Fruit fly (Drosophila melanogaster) whole organism, embryonic: ENCODE results near the gene Vav.
A peak's percentile ranks its signal among the peaks of the same experiment; 100 is the strongest.

ENCODE experiments used
- ATbp ChIP-seq: fragments of 200-800 bp; sonication (Bioruptor generic); optimal IDR thresholded peaks from 2 replicates; lab custom pipeline; 2017; ENCODE audit warnings: missing biosample characterization, mild to moderate bottlenecking, missing genetic modification characterization, missing genetic modification reagents
- Awh ChIP-seq: fragments of 200-800 bp; sonication (Bioruptor generic); IDR thresholded peaks from 2 replicates; pipeline ENCODE4, ENCODE4 v1.3.6; 2022; ENCODE audit warnings: missing biosample characterization, missing genetic modification characterization
- Bgb ChIP-seq: fragments of 200-800 bp; sonication (Bioruptor generic); IDR thresholded peaks from 2 replicates; pipeline ENCODE4 v1.3.6; 2022; ENCODE audit warnings: missing biosample characterization, missing genetic modification characterization; ENCODE audit not compliant: partially characterized antibody
- CG1024 ChIP-seq: fragments of 200-800 bp; sonication (Bioruptor generic); IDR thresholded peaks from 2 replicates; pipeline ENCODE4 v1.3.6; 2022; ENCODE audit warnings: missing biosample characterization, missing genetic modification characterization
- CG10267 ChIP-seq: fragments of 200-800 bp; sonication (Bioruptor generic); optimal IDR thresholded peaks from 2 replicates; lab custom pipeline; 2018; ENCODE audit warnings: missing biosample characterization, mild to moderate bottlenecking, missing genetic modification characterization, moderate library complexity
- CG10274 ChIP-seq: fragments of 200-800 bp; sonication (Bioruptor generic); optimal IDR thresholded peaks from 3 replicates; lab custom pipeline; 2017; ENCODE audit warnings: missing biosample characterization, mild to moderate bottlenecking, missing genetic modification characterization
- CG10654 ChIP-seq: fragments of 200-800 bp; sonication (Bioruptor generic); optimal IDR thresholded peaks from 2 replicates; lab custom pipeline; 2016; ENCODE audit warnings: missing biosample characterization, missing genetic modification characterization
- CG11093 ChIP-seq: fragments of 200-800 bp; sonication (Bioruptor generic); IDR thresholded peaks from 3 replicates; pipeline ENCODE4 v1.3.6; 2022; ENCODE audit warnings: missing biosample characterization, missing genetic modification characterization
- CG1233 ChIP-seq: fragments of 200-800 bp; sonication (Bioruptor generic); optimal IDR thresholded peaks from 4 replicates; lab custom pipeline; 2018; ENCODE audit warnings: missing biosample characterization, mild to moderate bottlenecking, missing genetic modification characterization
- CG12769 ChIP-seq: fragments of 200-800 bp; sonication (Bioruptor generic); optimal IDR thresholded peaks from 2 replicates; lab custom pipeline; 2019; ENCODE audit warnings: missing biosample characterization, mild to moderate bottlenecking, missing genetic modification characterization, moderate library complexity
- CG13296 ChIP-seq: fragments of 200-800 bp; sonication (Bioruptor generic); optimal IDR thresholded peaks from 3 replicates; lab custom pipeline; 2018; ENCODE audit warnings: missing biosample characterization, mild to moderate bottlenecking, missing genetic modification characterization
- CG14441 ChIP-seq: fragments of 200-800 bp; sonication (Bioruptor generic); IDR thresholded peaks from 2 replicates; pipeline ENCODE4 v1.3.6; 2022; ENCODE audit warnings: missing biosample characterization, missing genetic modification characterization
- CG15269 ChIP-seq: fragments of 200-800 bp; sonication (Bioruptor generic); optimal IDR thresholded peaks from 2 replicates; lab custom pipeline; 2018; ENCODE audit warnings: missing biosample characterization, mild to moderate bottlenecking, missing genetic modification characterization, moderate library complexity
- CG15479 ChIP-seq: fragments of 200-800 bp; sonication (Bioruptor generic); optimal IDR thresholded peaks from 3 replicates; lab custom pipeline; 2019; ENCODE audit warnings: missing biosample characterization, mild to moderate bottlenecking, missing genetic modification characterization, moderate library complexity
- CG15601 ChIP-seq: fragments of 200-800 bp; sonication (Bioruptor generic); optimal IDR thresholded peaks from 3 replicates; lab custom pipeline; 2019; ENCODE audit warnings: missing biosample characterization, mild to moderate bottlenecking, missing genetic modification characterization, moderate library complexity
- CG17361 ChIP-seq: fragments of 200-800 bp; sonication (Bioruptor generic); IDR thresholded peaks from 3 replicates; pipeline ENCODE4 v1.3.6; 2022; ENCODE audit warnings: missing biosample characterization, missing genetic modification characterization
- CG17912 ChIP-seq: fragments of 200-800 bp; sonication (Bioruptor generic); optimal IDR thresholded peaks from 2 replicates; lab custom pipeline; 2018; ENCODE audit warnings: missing biosample characterization, mild to moderate bottlenecking, missing genetic modification characterization
- CG18619 ChIP-seq: fragments of 200-800 bp; sonication (Bioruptor generic); optimal IDR thresholded peaks from 3 replicates; lab custom pipeline; 2017; ENCODE audit warnings: missing biosample characterization, mild to moderate bottlenecking, missing genetic modification characterization
- CG2116 ChIP-seq: fragments of 200-800 bp; sonication (Bioruptor generic); optimal IDR thresholded peaks from 3 replicates; lab custom pipeline; 2018; ENCODE audit warnings: missing biosample characterization, mild to moderate bottlenecking, missing genetic modification characterization
- CG30403 ChIP-seq: fragments of 200-800 bp; sonication (Bioruptor generic); optimal IDR thresholded peaks from 3 replicates; lab custom pipeline; 2016; ENCODE audit warnings: missing biosample characterization, missing genetic modification characterization
- CG31441 ChIP-seq: fragments of 200-800 bp; sonication (Bioruptor generic); IDR thresholded peaks from 2 replicates; pipeline ENCODE4 v1.3.6; 2022; ENCODE audit warnings: missing biosample characterization, missing genetic modification characterization
- CG7271 ChIP-seq: fragments of 200-800 bp; sonication (Bioruptor generic); optimal IDR thresholded peaks from 2 replicates; lab custom pipeline; 2018; ENCODE audit warnings: missing biosample characterization, mild to moderate bottlenecking, missing genetic modification characterization, moderate library complexity
- CG7987 ChIP-seq: fragments of 200-800 bp; sonication (Bioruptor generic); optimal IDR thresholded peaks from 2 replicates; lab custom pipeline; 2018; ENCODE audit warnings: missing biosample characterization, mild to moderate bottlenecking, missing genetic modification characterization, moderate library complexity
- CG9932 ChIP-seq: fragments of 200-800 bp; sonication (Bioruptor generic); IDR thresholded peaks from 2 replicates; pipeline ENCODE4 v1.3.6; 2022; ENCODE audit warnings: missing biosample characterization, missing genetic modification characterization
- D ChIP-seq, 2 experiments: fragments of 200-800 bp in 1 of 2; fragments of >200 bp in 1 of 2; sonication (Bioruptor generic) in 1 of 2; optimal IDR thresholded peaks; 2 replicates in 1 of 2; 3 replicates in 1 of 2; lab custom pipeline; 2017; ENCODE audit warnings: mild to moderate bottlenecking in 1 of 2, missing biosample characterization in 1 of 2, missing genetic modification characterization in 1 of 2, missing genetic modification reagents in 1 of 2
- D19B ChIP-seq: fragments of 200-800 bp; sonication (Bioruptor generic); optimal IDR thresholded peaks from 2 replicates; lab custom pipeline; 2017; ENCODE audit warnings: missing biosample characterization, mild to moderate bottlenecking, missing genetic modification characterization
- Dfd ChIP-seq, 2 experiments: fragments of >200 bp; optimal IDR thresholded peaks; 2 replicates each; lab custom pipeline; 2017; ENCODE audit warnings: missing biosample characterization in 2 of 2, missing genetic modification characterization in 2 of 2
- Fer3 ChIP-seq: fragments of 200-800 bp; sonication (Bioruptor generic); optimal IDR thresholded peaks from 2 replicates; lab custom pipeline; 2018; ENCODE audit warnings: missing biosample characterization, mild to moderate bottlenecking, missing genetic modification characterization, moderate library complexity
- Hmr ChIP-seq: fragments of 200-800 bp; sonication (Bioruptor generic); optimal IDR thresholded peaks from 3 replicates; lab custom pipeline; 2017; ENCODE audit warnings: mild to moderate bottlenecking, missing biosample characterization, missing genetic modification reagents, missing genetic modification characterization
- MBD-R2 ChIP-seq: fragments of 200-800 bp; sonication (Bioruptor generic); IDR thresholded peaks from 2 replicates; pipeline ENCODE4 v1.3.6; 2022; ENCODE audit warnings: missing biosample characterization, missing genetic modification characterization
- Med ChIP-seq: fragments of 200-800 bp; sonication (Bioruptor generic); peaks from one replicate; lab custom pipeline; 2016; ENCODE audit warnings: missing biosample characterization, missing genetic modification characterization, mild to moderate bottlenecking, inconsistent platforms, moderate library complexity
- Pdp1 ChIP-seq, 2 experiments: fragments of 200-800 bp; sonication (Bioruptor generic); optimal IDR thresholded peaks; 3 replicates each; lab custom pipeline; 2016; ENCODE audit warnings: missing biosample characterization in 2 of 2, missing genetic modification characterization in 2 of 2, mild to moderate bottlenecking in 1 of 2, moderate library complexity in 1 of 2
- bsh ChIP-seq, 2 experiments: fragments of 200-800 bp; sonication (Bioruptor generic); optimal IDR thresholded peaks; 2 replicates each; lab custom pipeline; 2017 to 2018; ENCODE audit warnings: mild to moderate bottlenecking in 2 of 2, missing biosample characterization in 2 of 2, missing genetic modification characterization in 2 of 2, moderate library complexity in 1 of 2
- corto ChIP-seq: fragments of 200-800 bp; sonication (Bioruptor generic); optimal IDR thresholded peaks from 2 replicates; lab custom pipeline; 2016; ENCODE audit warnings: missing biosample characterization, mild to moderate bottlenecking, missing genetic modification characterization, moderate library complexity
- crc ChIP-seq: fragments of 200-800 bp; sonication (Bioruptor generic); optimal IDR thresholded peaks from 2 replicates; lab custom pipeline; 2016; ENCODE audit warnings: missing biosample characterization, missing genetic modification characterization
- fu2 ChIP-seq: fragments of 200-800 bp; sonication (Bioruptor generic); optimal IDR thresholded peaks from 2 replicates; lab custom pipeline; 2016; ENCODE audit warnings: missing biosample characterization, missing genetic modification characterization
- gsb ChIP-seq: fragments of 200-800 bp; sonication (Bioruptor generic); IDR thresholded peaks from 2 replicates; pipeline ENCODE4 v1.3.6; 2022; ENCODE audit warnings: missing biosample characterization, missing genetic modification characterization
- insv ChIP-seq, 2 experiments: fragments of 200-800 bp; sonication (Bioruptor generic); optimal IDR thresholded peaks; 3 replicates each; lab custom pipeline; 2016 to 2018; ENCODE audit warnings: missing biosample characterization in 2 of 2, missing genetic modification characterization in 2 of 2
- jing ChIP-seq: fragments of 200-800 bp; sonication (Bioruptor generic); optimal IDR thresholded peaks from 2 replicates; lab custom pipeline; 2018; ENCODE audit warnings: missing biosample characterization, mild to moderate bottlenecking, missing genetic modification characterization
- lov ChIP-seq, 2 experiments: fragments of 200-800 bp in 1 of 2; fragments of >200 bp in 1 of 2; sonication (Bioruptor generic) in 1 of 2; IDR thresholded peaks in 1 of 2; optimal IDR thresholded peaks in 1 of 2; 2 replicates in 1 of 2; 3 replicates in 1 of 2; pipeline versions ENCODE4 v1.3.6 to Lab custom; 2017 to 2022; ENCODE audit warnings: missing biosample characterization in 1 of 2, missing genetic modification characterization in 1 of 2
- pho ChIP-seq: fragments of 200-800 bp; sonication (Bioruptor generic); optimal IDR thresholded peaks from 2 replicates; lab custom pipeline; 2016; ENCODE audit warnings: missing biosample characterization, missing genetic modification characterization
- sens ChIP-seq: fragments of 200-800 bp; sonication (Bioruptor generic); peaks from one replicate; lab custom pipeline; 2016; ENCODE audit warnings: missing biosample characterization, missing genetic modification characterization
- seq ChIP-seq: fragments of 200-800 bp; sonication (Bioruptor generic); IDR thresholded peaks from 2 replicates; pipeline ENCODE4 v1.3.6; 2022; ENCODE audit warnings: missing biosample characterization, missing genetic modification characterization
- sisA ChIP-seq: fragments of 200-800 bp; sonication (Bioruptor generic); IDR thresholded peaks from 2 replicates; pipeline ENCODE4 v1.3.6; 2022; ENCODE audit warnings: missing biosample characterization, missing genetic modification characterization
- sob ChIP-seq: fragments of 200-800 bp; sonication (Bioruptor generic); IDR thresholded peaks from 2 replicates; pipeline ENCODE4 v1.3.6; 2022; ENCODE audit warnings: missing biosample characterization, missing genetic modification characterization
- tap ChIP-seq: fragments of 200-800 bp; optimal IDR thresholded peaks from 3 replicates; lab custom pipeline; 2019; ENCODE audit warnings: missing biosample characterization, mild to moderate bottlenecking, missing genetic modification characterization, moderate library complexity
- unpg ChIP-seq: fragments of 200-800 bp; sonication (Bioruptor generic); optimal IDR thresholded peaks from 3 replicates; lab custom pipeline; 2018; ENCODE audit warnings: missing biosample characterization, mild to moderate bottlenecking, missing genetic modification characterization, moderate library complexity
- wek ChIP-seq: fragments of 200-800 bp; sonication (Bioruptor generic); optimal IDR thresholded peaks from 3 replicates; lab custom pipeline; 2018; ENCODE audit warnings: missing biosample characterization, mild to moderate bottlenecking, missing genetic modification characterization, moderate library complexity

The Vav gene

DNA sequence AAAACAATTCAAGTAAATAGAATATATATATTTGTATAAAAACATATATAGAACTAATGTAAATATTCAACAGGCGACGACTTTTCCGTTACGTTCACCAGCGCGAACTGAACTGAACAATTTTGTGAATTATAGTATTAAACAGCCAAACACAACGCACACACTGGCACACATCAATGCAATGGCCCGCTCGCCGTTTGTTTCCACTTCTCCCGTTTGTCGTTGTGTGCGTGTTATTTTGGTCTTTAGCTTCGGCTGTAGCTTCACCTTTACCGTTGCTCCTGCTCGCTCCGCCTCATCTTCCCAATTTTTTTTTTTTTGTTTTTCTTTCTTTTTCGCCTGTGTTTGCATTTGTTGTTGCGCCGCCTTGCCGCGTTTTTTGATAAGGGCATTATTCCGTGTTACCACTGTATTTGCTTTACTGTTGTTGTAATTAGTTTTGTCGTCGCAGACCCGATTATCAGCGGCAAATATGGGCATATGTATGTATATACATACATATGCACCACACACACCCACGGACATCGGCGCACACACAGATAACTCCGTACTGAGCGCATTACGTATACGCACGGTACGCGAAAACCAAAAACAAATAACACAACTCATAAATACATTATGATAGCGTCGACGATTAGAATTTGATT lies 46.3 kb downstream of the Vav start, which contains the start of gene CG8051 (continued):
- TF ChIP-seq D19B (GFP tag; lab: Kevin White, UChicago) (no peak), CG17912 (no peak), wek (GFP tag; lab: Kevin White, UChicago) (no peak), lov (optimal IDR thresholded peaks at IDR 0.05; lab: Kevin White, UChicago) (no peak), lov (GFP tag; IDR thresholded peaks at IDR 0.05; lab: Robert Waterston, UW) (no peak), CG10267 (tag; lab: Kevin White, UChicago) (no peak), unpg (GFP tag; lab: Kevin White, UChicago) (no peak), MBD-R2 (GFP tag; lab: Robert Waterston, UW) (0 out of 2 replicates have a peak, but pooled peaks have one; percentile 8), CG12769 (tag; lab: Kevin White, UChicago) (no peak), CG1233 (GFP tag; lab: Kevin White, UChicago) (peak; percentile 11), CG18619 (peak; percentile 20), gsb (GFP tag; lab: Robert Waterston, UW) (no peak), CG2116 (GFP tag; lab: Kevin White, UChicago) (no peak), Dfd (GFP tag; optimal IDR thresholded peaks at IDR 0.05; lab: Kevin White, UChicago) (no peak), fu2 (GFP tag; lab: Kevin White, UChicago) (no peak), sisA (GFP tag; lab: Robert Waterston, UW) (no peak), sob (GFP tag; lab: Robert Waterston, UW) (peak; percentile 40; the same call in 1 of the 2 replicates), ATbp (GFP tag; lab: Kevin White, UChicago) (peak; percentile 51), CG30403 (no peak), CG17361 (GFP tag; lab: Robert Waterston, UW) (no peak), insv (GFP tag; optimal IDR thresholded peaks at IDR 0.05; lab: Kevin White, UChicago) (no peak), D (optimal IDR thresholded peaks at IDR 0.05; lab: Kevin White, UChicago) (no peak), D (GFP tag; optimal IDR thresholded peaks at IDR 0.05; lab: Kevin White, UChicago) (no peak), CG13296 (GFP tag; lab: Kevin White, UChicago) (peak; percentile 47), CG31441 (GFP tag; lab: Robert Waterston, UW) (0 out of 2 replicates have a peak, but pooled peaks have one; percentile 18), corto (no peak), bsh (GFP tag; optimal IDR thresholded peaks at IDR 0.05; lab: Kevin White, UChicago) (peak in 1 of 2 experiments; percentile 0), CG1024 (GFP tag; lab: Robert Waterston, UW) (no peak), Bgb (no peak), Awh (GFP tag; lab: Robert Waterston, UW) (no peak), seq (no peak), Hmr (GFP tag; lab: Kevin White, UChicago) (peak; percentile 8), CG15479 (peak; percentile 68), Pdp1 (GFP tag; optimal IDR thresholded peaks at IDR 0.05; lab: Kevin White, UChicago) (peak in 1 of 2 experiments; percentile 84), sens (GFP tag; lab: Kevin White, UChicago) (peak; percentile 86), CG7271 (tag; lab: Kevin White, UChicago) (no peak), CG15269 (tag; lab: Kevin White, UChicago) (no peak), CG15601 (peak; percentile 31), Fer3 (tag; lab: Kevin White, UChicago) (no peak), CG9932 (GFP tag; lab: Robert Waterston, UW) (no peak), Med (GFP tag; lab: Kevin White, UChicago) (peak; percentile 64), crc (GFP tag; lab: Kevin White, UChicago) (no peak), jing (no peak), tap (tag; lab: Kevin White, UChicago) (no peak), CG7987 (GFP tag; lab: Kevin White, UChicago) (peak; percentile 54), pho (GFP tag; lab: Kevin White, UChicago) (no peak), CG10654 (GFP tag; lab: Kevin White, UChicago) (no peak), CG14441 (GFP tag; lab: Robert Waterston, UW) (peak; percentile 45; the same call in 1 of the 2 replicates), CG11093 (GFP tag; lab: Robert Waterston, UW) (no peak), CG10274 (GFP tag; lab: Kevin White, UChicago) (no peak)
